Worm (Caenorhabditis elegans) whole organism, L4 larva: Measurements from ENCODE around the gene F42G2.5.
A peak's percentile ranks its signal among the peaks of the same experiment; 100 is the strongest.

ENCODE experiments used
- F10B5.3 ChIP-seq: sonication (generic microtip); optimal IDR thresholded peaks from 2 replicates; lab custom pipeline; 2016; ENCODE audit warnings: mild to moderate bottlenecking, missing genetic modification characterization, missing compliant biosample characterization
- F26F4.8 ChIP-seq: fragments of 200-800 bp; sonication (Bioruptor generic); conservative IDR thresholded peaks from 2 replicates; pipeline ENCODE4 v1.3.6; 2022; ENCODE audit warnings: missing genetic modification characterization, missing compliant biosample characterization
- F37D6.2 ChIP-seq: sonication (generic microtip); optimal IDR thresholded peaks from 2 replicates; lab custom pipeline; 2016; ENCODE audit warnings: mild to moderate bottlenecking, missing genetic modification characterization, missing compliant biosample characterization
- F49E8.2 ChIP-seq: sonication (generic microtip); optimal IDR thresholded peaks from 2 replicates; lab custom pipeline; 2016; ENCODE audit warnings: missing compliant biosample characterization, mild to moderate bottlenecking, missing genetic modification characterization, borderline replicate concordance
- T26A8.4 ChIP-seq: fragments of 200-800 bp; sonication (Bioruptor generic); IDR thresholded peaks from 2 replicates; pipeline ENCODE4 v1.3.6; 2022; ENCODE audit warnings: missing genetic modification characterization, missing compliant biosample characterization
- Y5F2A.4 ChIP-seq: fragments of 200-800 bp; sonication (Bioruptor generic); optimal IDR thresholded peaks from 2 replicates; lab custom pipeline; 2018; ENCODE audit warnings: mild to moderate bottlenecking, missing genetic modification characterization, missing compliant biosample characterization
- aha-1 ChIP-seq: fragments of 150-350 bp; peaks from one replicate; lab custom pipeline; 2014; ENCODE audit warnings: missing biosample characterization, missing genetic modification characterization
- arid-1 ChIP-seq: fragments of 200-800 bp; sonication (Bioruptor generic); conservative IDR thresholded peaks from 2 replicates; pipeline ENCODE4 v1.3.6; 2022; ENCODE audit warnings: missing genetic modification reagents, missing genetic modification characterization, missing compliant biosample characterization
- ceh-20 ChIP-seq: fragments of 200-800 bp; sonication (Bioruptor generic); IDR thresholded peaks from 2 replicates; pipeline ENCODE4 v1.3.6; 2022; ENCODE audit warnings: missing genetic modification reagents, missing genetic modification characterization, missing compliant biosample characterization
- ceh-28 ChIP-seq: fragments of 150-350 bp; optimal IDR thresholded peaks from 2 replicates; lab custom pipeline; 2014; ENCODE audit warnings: missing biosample characterization, missing genetic modification reagents, missing genetic modification characterization
- ceh-44 ChIP-seq: fragments of 200-800 bp; sonication (Bioruptor generic); IDR thresholded peaks from 2 replicates; pipeline ENCODE4 v1.3.6; 2022; ENCODE audit warnings: missing genetic modification reagents, missing genetic modification characterization, missing compliant biosample characterization
- ceh-62 ChIP-seq: sonication (generic microtip); optimal IDR thresholded peaks from 2 replicates; lab custom pipeline; 2017; ENCODE audit warnings: missing biosample characterization, missing genetic modification characterization
- ces-1 ChIP-seq: fragments of 150-350 bp; sonication (generic microtip); optimal IDR thresholded peaks from 4 replicates; lab custom pipeline; 2014; ENCODE audit warnings: missing biosample characterization, missing genetic modification reagents, missing genetic modification characterization
- daf-12 ChIP-seq: fragments of 150-350 bp; optimal IDR thresholded peaks from 2 replicates; lab custom pipeline; 2014; ENCODE audit warnings: missing biosample characterization, missing genetic modification reagents, missing genetic modification characterization
- daf-19 ChIP-seq: fragments of 200-800 bp; sonication (Bioruptor generic); conservative IDR thresholded peaks from 2 replicates; pipeline ENCODE4 v1.3.6; 2022; ENCODE audit warnings: missing genetic modification characterization, missing compliant biosample characterization
- daf-8 ChIP-seq: fragments of 200-800 bp; sonication (Bioruptor generic); IDR thresholded peaks from 2 replicates; pipeline ENCODE4 v1.3.6; 2022; ENCODE audit warnings: missing genetic modification characterization, missing compliant biosample characterization
- dpl-1 ChIP-seq: fragments of 150-350 bp; optimal IDR thresholded peaks from 2 replicates; lab custom pipeline; 2014; ENCODE audit warnings: missing biosample characterization, missing genetic modification reagents, missing genetic modification characterization
- duxl-1 ChIP-seq: sonication (generic microtip); optimal IDR thresholded peaks from 2 replicates; lab custom pipeline; 2016; ENCODE audit warnings: mild to moderate bottlenecking, missing genetic modification characterization, moderate library complexity, missing compliant biosample characterization; ENCODE audit not compliant: poor library complexity
- dve-1 ChIP-seq: sonication (generic microtip); optimal IDR thresholded peaks from 2 replicates; lab custom pipeline; 2017; ENCODE audit warnings: antibody characterized with exemption, mild to moderate bottlenecking, missing genetic modification characterization, missing compliant biosample characterization; ENCODE audit not compliant: insufficient read depth
- egl-27 ChIP-seq: sonication (generic microtip); optimal IDR thresholded peaks from 3 replicates; lab custom pipeline; 2017; ENCODE audit warnings: missing biosample characterization, missing genetic modification reagents, missing genetic modification characterization
- hif-1 ChIP-seq, 2 experiments: sonication (generic microtip); optimal IDR thresholded peaks; 2 replicates each; lab custom pipeline; 2016 to 2017; ENCODE audit warnings: missing compliant biosample characterization in 2 of 2, missing genetic modification characterization in 2 of 2, missing genetic modification reagents in 2 of 2, missing genotype in 2 of 2, mild to moderate bottlenecking in 1 of 2
- hlh-11 ChIP-seq: fragments of 200-800 bp; sonication (Bioruptor generic); optimal IDR thresholded peaks from 2 replicates; lab custom pipeline; 2018; ENCODE audit warnings: mild to moderate bottlenecking, missing genetic modification characterization, missing compliant biosample characterization
- hlh-30 ChIP-seq: sonication (generic microtip); optimal IDR thresholded peaks from 2 replicates; lab custom pipeline; 2017; ENCODE audit warnings: antibody characterized with exemption, mild to moderate bottlenecking, missing genetic modification characterization, missing compliant biosample characterization; ENCODE audit not compliant: insufficient read depth
- hmg-1.1 ChIP-seq: fragments of 200-800 bp; sonication (Bioruptor generic); IDR thresholded peaks from 2 replicates; pipeline ENCODE4 v1.3.6; 2022; ENCODE audit warnings: missing genetic modification reagents, missing genetic modification characterization, missing compliant biosample characterization
- lin-13 ChIP-seq: fragments of 150-350 bp; optimal IDR thresholded peaks from 2 replicates; lab custom pipeline; 2014; ENCODE audit warnings: missing biosample characterization, missing genetic modification reagents, missing genetic modification characterization
- lin-15B ChIP-seq: fragments of 150-350 bp; sonication (generic microtip); optimal IDR thresholded peaks from 3 replicates; lab custom pipeline; 2014; ENCODE audit warnings: missing biosample characterization, missing genetic modification characterization
- lin-39 ChIP-seq: fragments of 150-350 bp; optimal IDR thresholded peaks from 2 replicates; lab custom pipeline; 2014; ENCODE audit warnings: missing biosample characterization, missing genetic modification reagents, missing genetic modification characterization
- lir-3 ChIP-seq: sonication (generic microtip); optimal IDR thresholded peaks from 2 replicates; lab custom pipeline; 2016; ENCODE audit warnings: mild to moderate bottlenecking, missing genetic modification characterization, missing compliant biosample characterization
- madf-5 ChIP-seq, 2 experiments: fragments of 200-800 bp; sonication (Bioruptor generic); IDR thresholded peaks; 2 replicates each; pipeline ENCODE4 v1.3.6; 2022; ENCODE audit warnings: missing compliant biosample characterization in 2 of 2, missing genetic modification characterization in 2 of 2
- madf-9 ChIP-seq: fragments of 200-800 bp; sonication (Bioruptor generic); conservative IDR thresholded peaks from 2 replicates; pipeline ENCODE4 v1.3.6; 2022; ENCODE audit warnings: missing genetic modification reagents, missing genetic modification characterization, missing compliant biosample characterization
- mdt-29 ChIP-seq: fragments of 200-800 bp; sonication (Bioruptor generic); IDR thresholded peaks from 2 replicates; pipeline ENCODE4 v1.3.6; 2022; ENCODE audit warnings: missing genetic modification reagents, missing genetic modification characterization, missing compliant biosample characterization
- mep-1 ChIP-seq: fragments of 150-350 bp; sonication (generic microtip); optimal IDR thresholded peaks from 3 replicates; lab custom pipeline; 2014; ENCODE audit warnings: missing biosample characterization, missing genetic modification characterization
- mxl-3 ChIP-seq: fragments of 200-800 bp; sonication (Bioruptor generic); optimal IDR thresholded peaks from 2 replicates; lab custom pipeline; 2018; ENCODE audit warnings: mild to moderate bottlenecking, missing genetic modification characterization, missing compliant biosample characterization
- nhr-11 ChIP-seq: fragments of 150-350 bp; optimal IDR thresholded peaks from 2 replicates; lab custom pipeline; 2014; ENCODE audit warnings: missing biosample characterization, missing genetic modification characterization
- nhr-111 ChIP-seq: fragments of 200-800 bp; sonication (Bioruptor generic); optimal IDR thresholded peaks from 2 replicates; lab custom pipeline; 2018; ENCODE audit warnings: mild to moderate bottlenecking, missing genetic modification characterization, missing compliant biosample characterization
- nhr-25 ChIP-seq: sonication (generic microtip); optimal IDR thresholded peaks from 2 replicates; lab custom pipeline; 2017; ENCODE audit warnings: missing genetic modification characterization, mild to moderate bottlenecking, missing compliant biosample characterization, antibody characterized with exemption, moderate library complexity, borderline replicate concordance; ENCODE audit not compliant: insufficient read depth
- nhr-42 ChIP-seq: fragments of 200-800 bp; sonication (Bioruptor generic); IDR thresholded peaks from 2 replicates; pipeline ENCODE4 v1.3.6; 2022; ENCODE audit warnings: missing genetic modification characterization, missing compliant biosample characterization
- nhr-48 ChIP-seq: sonication (generic microtip); optimal IDR thresholded peaks from 2 replicates; lab custom pipeline; 2016; ENCODE audit warnings: mild to moderate bottlenecking, missing genetic modification characterization, missing compliant biosample characterization
- nhr-6 ChIP-seq: fragments of 150-350 bp; optimal IDR thresholded peaks from 2 replicates; lab custom pipeline; 2014; ENCODE audit warnings: missing biosample characterization, missing genetic modification characterization
- nhr-77 ChIP-seq: fragments of 150-350 bp; optimal IDR thresholded peaks from 2 replicates; lab custom pipeline; 2014; ENCODE audit warnings: missing biosample characterization, missing genetic modification characterization
- pha-4 ChIP-seq, 2 experiments: fragments of 150-350 bp in 1 of 2; fragments of 200-800 bp in 1 of 2; sonication (Bioruptor generic) in 1 of 2; IDR thresholded peaks in 1 of 2; optimal IDR thresholded peaks in 1 of 2; 2 replicates each; pipeline versions ENCODE4 v1.3.6 to Lab custom; 2014 to 2022; ENCODE audit warnings: missing genetic modification characterization in 2 of 2, missing genetic modification reagents in 2 of 2, missing biosample characterization in 1 of 2, missing compliant biosample characterization in 1 of 2
- rbr-2 ChIP-seq: sonication (generic microtip); optimal IDR thresholded peaks from 2 replicates; lab custom pipeline; 2016; ENCODE audit warnings: missing genotype, missing genetic modification characterization, missing compliant biosample characterization
- set-16 ChIP-seq: fragments of 200-800 bp; sonication (Bioruptor generic); IDR thresholded peaks from 2 replicates; pipeline ENCODE4 v1.3.6; 2022; ENCODE audit warnings: missing genetic modification reagents, missing genetic modification characterization, missing compliant biosample characterization
- spr-1 ChIP-seq: sonication (generic microtip); optimal IDR thresholded peaks from 2 replicates; lab custom pipeline; 2016; ENCODE audit warnings: mild to moderate bottlenecking, missing genetic modification characterization, missing compliant biosample characterization
- tag-97 ChIP-seq: fragments of 200-800 bp; sonication (Bioruptor generic); IDR thresholded peaks from 2 replicates; pipeline ENCODE4 v1.3.6; 2022; ENCODE audit warnings: missing genetic modification characterization, missing compliant biosample characterization
- tra-1 ChIP-seq: fragments of 200-800 bp; sonication (Bioruptor generic); IDR thresholded peaks from 2 replicates; pipeline ENCODE4 v1.3.6; 2022; ENCODE audit warnings: missing genetic modification reagents, missing genetic modification characterization, missing compliant biosample characterization
- unc-39 ChIP-seq: sonication (generic microtip); optimal IDR thresholded peaks from 2 replicates; lab custom pipeline; 2017; ENCODE audit warnings: missing biosample characterization, missing genetic modification characterization
- vab-7 ChIP-seq: fragments of 200-800 bp; sonication (Bioruptor generic); IDR thresholded peaks from 2 replicates; pipeline ENCODE4 v1.3.6; 2022; ENCODE audit warnings: missing genetic modification reagents, missing genetic modification characterization, missing compliant biosample characterization
- zag-1 ChIP-seq: fragments of 150-350 bp; optimal IDR thresholded peaks from 2 replicates; lab custom pipeline; 2014; ENCODE audit warnings: missing biosample characterization, missing genetic modification characterization
- zfp-2 ChIP-seq: sonication (generic microtip); optimal IDR thresholded peaks from 2 replicates; lab custom pipeline; 2016; ENCODE audit warnings: mild to moderate bottlenecking, missing genetic modification characterization, missing compliant biosample characterization
- ztf-7 ChIP-seq: fragments of 150-350 bp; optimal IDR thresholded peaks from 2 replicates; lab custom pipeline; 2014; ENCODE audit warnings: missing biosample characterization, missing genetic modification characterization

The F42G2.5 gene

ce11 chrII:2454822-2455221 lies 37.0 kb upstream of the F42G2.5 start (continued):
- TF ChIP-seq zfp-2 (no peak), lin-13 (GFP tag; lab: Kevin White, UChicago) (no peak), mxl-3 (peak; percentile 28), madf-9 (no peak), arid-1 (GFP tag; lab: Robert Waterston, UW) (no peak), nhr-42 (GFP tag; lab: Robert Waterston, UW) (no peak), nhr-111 (GFP tag; lab: Kevin White, UChicago) (no peak), Y5F2A.4 (GFP tag; lab: Kevin White, UChicago) (no peak), F10B5.3 (tag; lab: Kevin White, UChicago) (no peak), nhr-25 (tag; lab: Kevin White, UChicago) (no peak), spr-1 (tag; lab: Kevin White, UChicago) (no peak), mdt-29 (GFP tag; lab: Robert Waterston, UW) (no peak), F26F4.8 (no peak), T26A8.4 (GFP tag; lab: Robert Waterston, UW) (no peak), unc-39 (tag; lab: Kevin White, UChicago) (no peak), duxl-1 (tag; lab: Kevin White, UChicago) (no peak), daf-12 (tag; lab: Kevin White, UChicago) (no peak), F37D6.2 (tag; lab: Kevin White, UChicago) (no peak), aha-1 (no peak), ceh-62 (tag; lab: Kevin White, UChicago) (no peak), dpl-1 (GFP tag; lab: Kevin White, UChicago) (peak; percentile 9), daf-19 (no peak), nhr-48 (tag; lab: Kevin White, UChicago) (no peak), F49E8.2 (tag; lab: Kevin White, UChicago) (no peak), hmg-1.1 (GFP tag; lab: Robert Waterston, UW) (no peak; the same call in 1 of the 2 replicates), hif-1 (tag; optimal IDR thresholded peaks at IDR 0.05; lab: Kevin White, UChicago) (no peak), egl-27 (tag; lab: Kevin White, UChicago) (no peak), lir-3 (tag; lab: Kevin White, UChicago) (no peak), ces-1 (GFP tag; lab: Kevin White, UChicago) (no peak), ceh-28 (tag; lab: Kevin White, UChicago) (no peak), ceh-20 (GFP tag; lab: Robert Waterston, UW) (no peak), daf-8 (no peak), hlh-30 (tag; lab: Kevin White, UChicago) (peak; percentile 53), madf-5 (GFP tag; IDR thresholded peaks at IDR 0.05; lab: Robert Waterston, UW) (no peak), mep-1 (tag; lab: Kevin White, UChicago) (peak; percentile 52), lin-39 (tag; lab: Kevin White, UChicago) (no peak), pha-4 (GFP tag; IDR thresholded peaks at IDR 0.05; lab: Robert Waterston, UW) (no peak; the same call in 1 of the 2 replicates), pha-4 (tag; optimal IDR thresholded peaks at IDR 0.05; lab: Kevin White, UChicago) (peak; percentile 34), tag-97 (no peak), nhr-77 (tag; lab: Kevin White, UChicago) (peak; percentile 33), ceh-44 (GFP tag; lab: Robert Waterston, UW) (no peak), nhr-6 (peak; percentile 60), vab-7 (no peak), nhr-11 (no peak), lin-15B (tag; lab: Kevin White, UChicago) (no peak), rbr-2 (tag; lab: Kevin White, UChicago) (no peak), tra-1 (GFP tag; lab: Robert Waterston, UW) (no peak), dve-1 (peak; percentile 62), zag-1 (no peak), hlh-11 (tag; lab: Kevin White, UChicago) (peak; percentile 76), ztf-7 (tag; lab: Kevin White, UChicago) (no peak), set-16 (GFP tag; lab: Robert Waterston, UW) (no peak; the same call in 1 of the 2 replicates)
